Fruit fly (Drosophila melanogaster): ENCODE measurements around the gene Papst2.
A peak's percentile ranks its signal among the peaks of the same experiment; 100 is the strongest.

Gene Papst2

DNA sequence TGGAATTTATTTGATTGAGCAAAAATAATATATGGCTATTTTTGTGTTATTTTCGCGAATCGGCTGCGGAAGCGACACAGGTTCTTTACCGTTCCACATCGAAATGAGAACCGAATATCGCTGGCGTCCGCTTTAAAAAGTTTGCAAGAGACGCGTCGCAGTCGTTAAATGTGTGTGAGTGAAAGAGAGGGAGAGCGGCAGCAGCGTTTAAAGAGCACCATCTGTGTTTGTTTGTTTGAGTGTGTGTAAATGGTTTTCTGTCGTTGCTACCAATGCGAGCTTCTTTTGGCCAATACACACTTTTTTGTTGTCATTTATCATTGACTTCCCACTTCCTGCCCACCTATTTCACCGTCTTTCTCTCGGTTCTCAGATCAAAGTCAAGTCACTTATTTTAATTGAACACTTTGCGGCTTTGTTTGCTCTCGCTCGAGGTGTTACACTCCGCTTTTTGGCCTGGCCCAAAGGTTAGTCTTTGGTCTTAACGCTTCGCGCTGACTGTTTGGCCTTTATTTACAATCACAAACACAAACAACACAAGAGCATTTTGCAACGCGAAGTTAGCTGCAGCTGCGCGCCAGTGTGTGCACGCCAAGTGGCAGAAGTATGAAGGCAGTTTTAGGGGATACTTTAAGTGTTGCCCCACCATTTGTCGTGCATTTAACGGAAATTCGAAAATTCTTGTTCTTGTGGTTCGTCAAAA is 30.4 kb upstream of the Papst2 start, which contains the start of gene CG3764 (continued):
- TF ChIP-seq CG11247 (GFP tag; IDR thresholded peaks at IDR 0.05) (0 out of 2 replicates have a peak, but pooled peaks have one; percentile 49), ab (GFP tag; optimal IDR thresholded peaks at IDR 0.05) (no peak), pan (optimal IDR thresholded peaks at IDR 0.05) (no peak), pan (GFP tag; optimal IDR thresholded peaks at IDR 0.05 in 1 of 2, IDR thresholded peaks at IDR 0.05 in 1 of 2) (peak in 1 of 2 experiments; percentile 71), wek (GFP tag; optimal IDR thresholded peaks at IDR 0.05) (peak; percentile 92), sob (GFP tag; IDR thresholded peaks at IDR 0.05) (peak; percentile 79), lola (GFP tag; optimal IDR thresholded peaks at IDR 0.05) (peak in 1 of 3 experiments; percentile 54), CG17186 (GFP tag; optimal IDR thresholded peaks at IDR 0.05) (peak; percentile 91), Oli (tag; optimal IDR thresholded peaks at IDR 0.05) (peak; percentile 43), sug (tag; optimal IDR thresholded peaks at IDR 0.05) (peak; percentile 80), NC2β (GFP tag; optimal IDR thresholded peaks at IDR 0.05) (peak; percentile 85), CG7928 (GFP tag; optimal IDR thresholded peaks at IDR 0.05) (peak; percentile 50), kni (GFP tag; optimal IDR thresholded peaks at IDR 0.05) (peak; percentile 96), CG4404 (GFP tag; IDR thresholded peaks at IDR 0.05) (peak; percentile 10; the same call in 1 of the 2 replicates), CG12942 (GFP tag; optimal IDR thresholded peaks at IDR 0.05) (peak; percentile 71), dm (GFP tag; optimal IDR thresholded peaks at IDR 0.05) (peak; percentile 63), sna (GFP tag; IDR thresholded peaks at IDR 0.05; ENCODE audit: partially characterized antibody) (no peak), trh (GFP tag; optimal IDR thresholded peaks at IDR 0.05) (peak; percentile 9), CG12155 (GFP tag; optimal IDR thresholded peaks at IDR 0.05) (no peak), Jarid2 (GFP tag; optimal IDR thresholded peaks at IDR 0.05) (peak; percentile 56), CG15514 (GFP tag; optimal IDR thresholded peaks at IDR 0.05) (peak; percentile 92), HLH4C (GFP tag; IDR thresholded peaks at IDR 0.05; ENCODE audit: partially characterized antibody) (no peak), Usf (GFP tag; optimal IDR thresholded peaks at IDR 0.05) (peak; percentile 34), CG4707 (GFP tag; optimal IDR thresholded peaks at IDR 0.05) (peak; percentile 86), eve (GFP tag; optimal IDR thresholded peaks at IDR 0.05) (no peak), CG34376 (GFP tag; optimal IDR thresholded peaks at IDR 0.05) (peak; percentile 95), Oaz (GFP tag; IDR thresholded peaks at IDR 0.05) (0 out of 2 replicates have a peak, but pooled peaks have one; percentile 37), nom (GFP tag; optimal IDR thresholded peaks at IDR 0.05) (peak; percentile 78), GATAe (GFP tag; conservative IDR thresholded peaks at IDR 0.05) (no peak), CG17361 (GFP tag; IDR thresholded peaks at IDR 0.05) (peak; percentile 68), CG16815 (GFP tag; optimal IDR thresholded peaks at IDR 0.05) (no peak), CG30403 (GFP tag; optimal IDR thresholded peaks at IDR 0.05) (peak; percentile 40), peb (GFP tag; IDR thresholded peaks at IDR 0.05) (no peak), Ssrp (tag; optimal IDR thresholded peaks at IDR 0.05) (no peak), CG6683 (GFP tag; optimal IDR thresholded peaks at IDR 0.05) (peak; percentile 68), pho (GFP tag; optimal IDR thresholded peaks at IDR 0.05) (peak; percentile 64), da (GFP tag; optimal IDR thresholded peaks at IDR 0.05) (peak; percentile 72), H2.0 (GFP tag; IDR thresholded peaks at IDR 0.05) (peak; percentile 43; the same call in 1 of the 2 replicates), z (GFP tag; IDR thresholded peaks at IDR 0.05) (peak; percentile 45; the same call in 1 of the 3 replicates), CG7357 (GFP tag; IDR thresholded peaks at IDR 0.05) (0 out of 3 replicates have a peak, but pooled peaks have one; percentile 31), CG3726 (GFP tag; IDR thresholded peaks at IDR 0.05) (peak; percentile 48; the same call in 1 of the 3 replicates), Ets65A (GFP tag) (peak; percentile 92), klu (GFP tag; IDR thresholded peaks at IDR 0.05) (no peak), sens (GFP tag) (peak; percentile 94), CG1792 (GFP tag; optimal IDR thresholded peaks at IDR 0.05) (peak; percentile 53), danr (GFP tag; IDR thresholded peaks at IDR 0.05) (peak; percentile 42; the same call in 1 of the 2 replicates), gsb-n (tag; optimal IDR thresholded peaks at IDR 0.05) (peak; percentile 44), cg (GFP tag; optimal IDR thresholded peaks at IDR 0.05) (peak; percentile 94), CG31388 (GFP tag; optimal IDR thresholded peaks at IDR 0.05) (peak; percentile 27)

Data from whole organism, embryonic.